Worm (Caenorhabditis elegans) whole organism, L1 larva: ENCODE data around the gene ceh-83.
"Not testable (repeated sequence)": the region's sequence is repeated elsewhere in the genome, so short reads cannot be mapped to it uniquely, and the experiment has no call there.

Experiments
- ama-1 ChIP-seq: fragments of 150-350 bp; optimal IDR thresholded peaks from 2 replicates; lab custom pipeline; 2014
- ceh-82 ChIP-seq, 3 experiments: fragments of 150-350 bp in 1 of 3; sonication (generic microtip) in 2 of 3; optimal IDR thresholded peaks; 2 replicates each; lab custom pipeline; 2014 to 2017; ENCODE audit warnings: missing biosample characterization in 3 of 3, missing genetic modification characterization in 3 of 3
- dsc-1 ChIP-seq: sonication (generic microtip); optimal IDR thresholded peaks from 2 replicates; lab custom pipeline; 2016; ENCODE audit warnings: mild to moderate bottlenecking, missing genetic modification characterization, missing compliant biosample characterization
- egl-27 ChIP-seq, 2 experiments: fragments of 150-350 bp in 1 of 2; sonication (generic microtip); optimal IDR thresholded peaks; 3 replicates each; lab custom pipeline; 2017 to 2018; ENCODE audit warnings: missing biosample characterization in 2 of 2, missing genetic modification characterization in 2 of 2, missing genetic modification reagents in 2 of 2
- fos-1 ChIP-seq: fragments of 150-350 bp; optimal IDR thresholded peaks from 2 replicates; lab custom pipeline; 2014; ENCODE audit warnings: missing biosample characterization, missing genetic modification characterization
- nhr-77 ChIP-seq: fragments of 150-350 bp; optimal IDR thresholded peaks from 2 replicates; lab custom pipeline; 2014; ENCODE audit warnings: missing biosample characterization, missing genetic modification characterization
- tbx-2 ChIP-seq: sonication (generic microtip); optimal IDR thresholded peaks from 2 replicates; lab custom pipeline; 2016; ENCODE audit warnings: missing genetic modification characterization, missing compliant biosample characterization
- unc-62 ChIP-seq: fragments of 150-350 bp; optimal IDR thresholded peaks from 2 replicates; lab custom pipeline; 2014; ENCODE audit warnings: missing biosample characterization, missing genetic modification reagents, missing genetic modification characterization
- zag-1 ChIP-seq: fragments of 150-350 bp; optimal IDR thresholded peaks from 2 replicates; lab custom pipeline; 2014; ENCODE audit warnings: missing biosample characterization, missing genetic modification characterization

ce11 chrII:1771347-1771746, 35.0 kb upstream of the ceh-83 start, which contains the start of gene math-26:
- not testable (repeated sequence) for TF ChIP-seq egl-27 (tag; optimal IDR thresholded peaks at IDR 0.05; lab: Kevin White, UChicago); nhr-77 (tag; lab: Kevin White, UChicago); unc-62 (GFP tag; lab: Kevin White, UChicago); ama-1 (lab: Kevin White, UChicago); tbx-2; zag-1; fos-1 (tag; lab: Kevin White, UChicago); ceh-82 (tag; optimal IDR thresholded peaks at IDR 0.05; lab: Kevin White, UChicago); dsc-1 (tag; lab: Kevin White, UChicago)
